Worm (Caenorhabditis elegans): ENCODE measurements around the gene mbf-1.

ce11 chrIV:11438255-11438654, 41.9 kb downstream of the mbf-1 start:
- TF ChIP-seq let-526 (GFP tag; IDR thresholded peaks at IDR 0.05) (no peak), Y95B8A.8 (GFP tag; IDR thresholded peaks at IDR 0.05) (no peak), nfya-1 (tag; optimal IDR thresholded peaks at IDR 0.05; ENCODE audit: borderline replicate concordance, insufficient read depth) (no peak), snpc-3.4 (tag; optimal IDR thresholded peaks at IDR 0.05) (no peak), lin-26 (GFP tag; IDR thresholded peaks at IDR 0.05) (no peak), F33H1.4 (GFP tag; IDR thresholded peaks at IDR 0.05) (no peak), F49E8.2 (tag; optimal IDR thresholded peaks at IDR 0.05; ENCODE audit: insufficient read depth) (no peak), sptf-2 (GFP tag; optimal IDR thresholded peaks at IDR 0.05) (no peak), efl-1 (GFP tag; optimal IDR thresholded peaks at IDR 0.05) (no peak)
